Worm (Caenorhabditis elegans): ENCODE results near the gene R08D7.7.

The R08D7.7 gene

ce11 chrIII:8973826-8974225 is 16.0 kb upstream of the R08D7.7 start, which contains the start of gene R08D7.5:
Gene R08D7.5, plus strand, starts transcription at chrIII:8974126.
- no peak for TF ChIP-seq mep-1 (tag; optimal IDR thresholded peaks at IDR 0.05)

ce11 chrIII:8974835-8975234 is 15.0 kb upstream of the R08D7.7 start:
- TF ChIP-seq blmp-1 (tag; optimal IDR thresholded peaks at IDR 0.05) = peak; percentile 28
- no peak for TF ChIP-seq hlh-17 (GFP tag; optimal IDR thresholded peaks at IDR 0.05; ENCODE audit: borderline replicate concordance)
- peak; percentile 19 for TF ChIP-seq nhr-71 (tag; optimal IDR thresholded peaks at IDR 0.05)

- TF ChIP-seq nhr-71 (tag; optimal IDR thresholded peaks at IDR 0.05) (peak; percentile 61), unc-98 (GFP tag; IDR thresholded peaks at IDR 0.05) (no peak), snu-23 (GFP tag; optimal IDR thresholded peaks at IDR 0.05) (no peak), C04F5.9 (tag; optimal IDR thresholded peaks at IDR 0.05) (no peak), mep-1 (tag; optimal IDR thresholded peaks at IDR 0.05) (peak; percentile 13), F16B12.6 (tag; optimal IDR thresholded peaks at IDR 0.05) (no peak), unc-86 (tag; optimal IDR thresholded peaks at IDR 0.05) (peak; percentile 16), skn-1 (tag; optimal IDR thresholded peaks at IDR 0.05) (peak; percentile 18), blmp-1 (tag; optimal IDR thresholded peaks at IDR 0.05) (peak; percentile 17), efl-1 (optimal IDR thresholded peaks at IDR 0.05) (no peak), efl-1 (GFP tag; optimal IDR thresholded peaks at IDR 0.05 in 1 of 2) (peak in 1 of 2 experiments; percentile 75), fkh-8 (tag; optimal IDR thresholded peaks at IDR 0.05) (peak; percentile 53), zip-4 (GFP tag; optimal IDR thresholded peaks at IDR 0.05) (no peak), lin-14 (GFP tag; optimal IDR thresholded peaks at IDR 0.05) (peak; percentile 47), nhr-90 (tag; optimal IDR thresholded peaks at IDR 0.05; ENCODE audit: poor library complexity) (peak; percentile 20), dsc-1 (tag; optimal IDR thresholded peaks at IDR 0.05) (peak; percentile 25), hlh-17 (GFP tag; optimal IDR thresholded peaks at IDR 0.05; ENCODE audit: borderline replicate concordance) (no peak)
Observed at ce11 chrIII:8978512-8979352, 11.1 kb upstream of the R08D7.7 start.

ce11 chrIII:8980892-8981291 is 9.0 kb upstream of the R08D7.7 start:
- TF ChIP-seq lin-15B (tag; optimal IDR thresholded peaks at IDR 0.05) (no peak), dpl-1 (GFP tag; optimal IDR thresholded peaks at IDR 0.05) (no peak), pag-3 (tag; optimal IDR thresholded peaks at IDR 0.05; ENCODE audit: borderline replicate concordance, insufficient read depth) (no peak)

ce11 chrIII:8981847-8982479 is 7.9 kb upstream of the R08D7.7 start, which contains the start of gene pde-2:
Gene pde-2, minus strand, starts transcription at chrIII:8981897.
- TF ChIP-seq nhr-12 (tag; optimal IDR thresholded peaks at IDR 0.05) = no peak
- TF ChIP-seq hpl-2 (GFP tag; optimal IDR thresholded peaks at IDR 0.05) = no peak
- TF ChIP-seq nhr-20 (tag; optimal IDR thresholded peaks at IDR 0.05) = peak; percentile 28
- TF ChIP-seq ceh-63 (GFP tag; optimal IDR thresholded peaks at IDR 0.05) = no peak
- no peak for TF ChIP-seq zip-4 (GFP tag; optimal IDR thresholded peaks at IDR 0.05)
- no peak for TF ChIP-seq nhr-28 (tag; optimal IDR thresholded peaks at IDR 0.05)
- TF ChIP-seq egl-13 (tag; optimal IDR thresholded peaks at IDR 0.05) = no peak
- no peak for TF ChIP-seq snpc-4 (tag; optimal IDR thresholded peaks at IDR 0.05)
- no peak for TF ChIP-seq isw-1 (GFP tag; IDR thresholded peaks at IDR 0.05)
- TF ChIP-seq ceh-82 (tag; optimal IDR thresholded peaks at IDR 0.05) = peak in 2 of 3 experiments; percentile 34 to 37
- peak; percentile 18 to 37 (median 26) for TF ChIP-seq dpl-1 (GFP tag; optimal IDR thresholded peaks at IDR 0.05)
- TF ChIP-seq pag-3 (tag; optimal IDR thresholded peaks at IDR 0.05; ENCODE audit: borderline replicate concordance, insufficient read depth) = no peak
- TF ChIP-seq lir-3 (tag; optimal IDR thresholded peaks at IDR 0.05; ENCODE audit: poor library complexity) = peak; percentile 39
- TF ChIP-seq lin-14 (GFP tag; optimal IDR thresholded peaks at IDR 0.05) = peak; percentile 89
- no peak for TF ChIP-seq vab-15 (tag; optimal IDR thresholded peaks at IDR 0.05)
- TF ChIP-seq nhr-85 (tag) = peak; percentile 78
- TF ChIP-seq unc-30 (tag; optimal IDR thresholded peaks at IDR 0.05) = no peak
- TF ChIP-seq C04F5.9 (tag; optimal IDR thresholded peaks at IDR 0.05) = no peak
- TF ChIP-seq nhr-11 (tag; optimal IDR thresholded peaks at IDR 0.05) = no peak
- peak in 1 of 2 experiments; percentile 32 for TF ChIP-seq mdl-1 (tag; optimal IDR thresholded peaks at IDR 0.05)
- peak; percentile 78 for TF ChIP-seq mep-1 (tag; optimal IDR thresholded peaks at IDR 0.05)
- TF ChIP-seq lin-39 (tag; optimal IDR thresholded peaks at IDR 0.05) = no peak
- TF ChIP-seq fkh-4 (tag; optimal IDR thresholded peaks at IDR 0.05; ENCODE audit: borderline replicate concordance) = no peak
- peak; percentile 47 for TF ChIP-seq skn-1 (tag; optimal IDR thresholded peaks at IDR 0.05)
- peak; percentile 33 for TF ChIP-seq ztf-4 (tag; optimal IDR thresholded peaks at IDR 0.05)
- no peak for TF ChIP-seq ama-1 (optimal IDR thresholded peaks at IDR 0.05)
- TF ChIP-seq C16A3.4 (tag; optimal IDR thresholded peaks at IDR 0.05) = peak; percentile 14
- TF ChIP-seq sox-4 (tag; optimal IDR thresholded peaks at IDR 0.05) = no peak
